Worm (Caenorhabditis elegans): ENCODE results near the gene tbx-31.

DNA sequence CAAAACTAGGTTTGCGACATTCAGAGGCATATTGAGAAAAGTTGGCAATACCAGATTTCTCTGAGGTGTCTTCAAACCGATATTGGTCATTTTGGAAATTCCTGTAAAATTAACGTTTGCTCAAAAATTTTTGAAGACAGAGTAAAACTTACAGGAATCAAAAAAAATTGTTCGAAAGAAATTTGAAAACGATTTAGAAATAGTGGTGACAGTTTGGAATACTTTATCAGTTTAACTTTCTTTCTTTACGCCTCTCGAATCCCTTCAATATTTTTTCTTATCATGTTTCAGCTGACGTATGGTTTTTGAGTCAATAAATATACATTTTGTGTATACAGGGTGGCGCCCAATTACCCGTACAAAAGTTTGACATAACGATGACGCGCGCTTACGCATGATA is 44.5 kb upstream of the tbx-31 start, which contains the start of gene fbxa-53:
- TF ChIP-seq tbx-11 (GFP tag; IDR thresholded peaks at IDR 0.05) (no peak), ama-1 (optimal IDR thresholded peaks at IDR 0.05) (no peak)

Data from whole organism, early embryonic.